Worm (Caenorhabditis elegans): ENCODE data around the gene mcm-2.
A peak's percentile ranks its signal among the peaks of the same experiment; 100 is the strongest.

The mcm-2 gene

ce11 chrII:11988724-11989123 is 17.7 kb downstream of the mcm-2 start, which contains the start of gene Y17G7B.3:
Gene Y17G7B.3, plus strand, starts transcription at chrII:11989024.
- TF ChIP-seq nhr-237 (tag; optimal IDR thresholded peaks at IDR 0.05) (no peak), aha-1 (tag) (peak; percentile 69), nhr-111 (GFP tag; optimal IDR thresholded peaks at IDR 0.05) (no peak)

ce11 chrII:11980110-11980509 is 26.3 kb downstream of the mcm-2 start:
- TF ChIP-seq nhr-77 (tag; optimal IDR thresholded peaks at IDR 0.05): peak; percentile 96
- TF ChIP-seq nhr-237 (tag; optimal IDR thresholded peaks at IDR 0.05): no peak
- no peak for TF ChIP-seq nhr-76 (tag; optimal IDR thresholded peaks at IDR 0.05)
- TF ChIP-seq ceh-82 (tag; optimal IDR thresholded peaks at IDR 0.05): no peak
- TF ChIP-seq nhr-28 (tag; optimal IDR thresholded peaks at IDR 0.05): peak; percentile 58
- TF ChIP-seq vab-7 (GFP tag; IDR thresholded peaks at IDR 0.05): peak; percentile 82
- TF ChIP-seq attf-4 (tag; optimal IDR thresholded peaks at IDR 0.05): no peak
- TF ChIP-seq set-16 (GFP tag; IDR thresholded peaks at IDR 0.05): no peak
- 0 out of 2 replicates have a peak, but pooled peaks have one; percentile 26 for TF ChIP-seq Y105C5A.15 (GFP tag; IDR thresholded peaks at IDR 0.05)
- TF ChIP-seq dmd-6 (GFP tag; IDR thresholded peaks at IDR 0.05): no peak; the same call in 1 of the 2 replicates
- TF ChIP-seq F44E2.7 (GFP tag; IDR thresholded peaks at IDR 0.05): no peak
- TF ChIP-seq nhr-48 (tag; optimal IDR thresholded peaks at IDR 0.05): peak; percentile 63
- 0 out of 2 replicates have a peak, but pooled peaks have one; percentile 19 for TF ChIP-seq nhr-41 (GFP tag; IDR thresholded peaks at IDR 0.05)
- peak; percentile 0 for TF ChIP-seq ztf-7 (tag; optimal IDR thresholded peaks at IDR 0.05)
- TF ChIP-seq daf-16 (GFP tag; optimal IDR thresholded peaks at IDR 0.05): peak; percentile 36 to 58
- TF ChIP-seq daf-16 (tag; optimal IDR thresholded peaks at IDR 0.05): peak; percentile 69
- TF ChIP-seq dpl-1 (GFP tag; optimal IDR thresholded peaks at IDR 0.05): peak; percentile 86
- TF ChIP-seq dve-1 (tag; optimal IDR thresholded peaks at IDR 0.05; ENCODE audit: insufficient read depth): peak; percentile 91
- TF ChIP-seq lin-13 (GFP tag; optimal IDR thresholded peaks at IDR 0.05): peak; percentile 73
- TF ChIP-seq mxl-3 (GFP tag; optimal IDR thresholded peaks at IDR 0.05): no peak
- TF ChIP-seq T20F7.1 (GFP tag; optimal IDR thresholded peaks at IDR 0.05): peak; percentile 89
- TF ChIP-seq saeg-2 (GFP tag; IDR thresholded peaks at IDR 0.05): no peak; the same call in 1 of the 2 replicates
- no peak for TF ChIP-seq pqm-1 (tag; optimal IDR thresholded peaks at IDR 0.05)
- no peak for TF ChIP-seq lim-7 (GFP tag; IDR thresholded peaks at IDR 0.05)
- no peak for TF ChIP-seq php-3 (GFP tag; IDR thresholded peaks at IDR 0.05)
- TF ChIP-seq madf-9 (GFP tag; conservative IDR thresholded peaks at IDR 0.05): peak; percentile 75; the same call in 1 of the 2 replicates
- peak in 1 of 2 experiments; percentile 64; a peak in 1 of 4 replicates for TF ChIP-seq madf-5 (GFP tag; IDR thresholded peaks at IDR 0.05)
- peak; percentile 98 for TF ChIP-seq mes-2 (tag; optimal IDR thresholded peaks at IDR 0.05; ENCODE audit: poor library complexity, severe bottlenecking)
- TF ChIP-seq nhr-11 (tag; optimal IDR thresholded peaks at IDR 0.05): peak; percentile 79
- TF ChIP-seq daf-8 (GFP tag; IDR thresholded peaks at IDR 0.05): no peak
- TF ChIP-seq Y5F2A.4 (GFP tag; optimal IDR thresholded peaks at IDR 0.05): no peak
- TF ChIP-seq fos-1 (tag; optimal IDR thresholded peaks at IDR 0.05): no peak
- peak; percentile 88 for TF ChIP-seq Y48G9A.11 (GFP tag; IDR thresholded peaks at IDR 0.05)
- peak; percentile 42 for TF ChIP-seq F49E8.2 (tag; optimal IDR thresholded peaks at IDR 0.05; ENCODE audit: borderline replicate concordance)
- peak; percentile 27 for TF ChIP-seq snpc-4 (tag; optimal IDR thresholded peaks at IDR 0.05)
- peak; percentile 76 for TF ChIP-seq duxl-1 (tag; optimal IDR thresholded peaks at IDR 0.05; ENCODE audit: poor library complexity)
- peak; percentile 72 for TF ChIP-seq ceh-44 (GFP tag; IDR thresholded peaks at IDR 0.05)
- peak; percentile 83; the same call in 1 of the 2 replicates for TF ChIP-seq ZK337.2 (GFP tag; IDR thresholded peaks at IDR 0.05)
- peak; percentile 86 for TF ChIP-seq unc-130 (GFP tag; optimal IDR thresholded peaks at IDR 0.05)
- TF ChIP-seq mep-1 (tag; optimal IDR thresholded peaks at IDR 0.05): peak; percentile 95
- TF ChIP-seq nhr-42 (GFP tag; IDR thresholded peaks at IDR 0.05): peak; percentile 92
- peak; percentile 91 for TF ChIP-seq hlh-11 (tag; optimal IDR thresholded peaks at IDR 0.05)
- TF ChIP-seq ceh-20 (GFP tag; IDR thresholded peaks at IDR 0.05): 0 out of 2 replicates have a peak, but pooled peaks have one; percentile 43
- no peak for TF ChIP-seq egl-27 (tag; optimal IDR thresholded peaks at IDR 0.05)
- TF ChIP-seq nhr-102 (tag; optimal IDR thresholded peaks at IDR 0.05): peak; percentile 80
- no peak for TF ChIP-seq T26A8.4 (GFP tag; IDR thresholded peaks at IDR 0.05)
- TF ChIP-seq lir-3 (tag; optimal IDR thresholded peaks at IDR 0.05): peak; percentile 72
- peak; percentile 33 for TF ChIP-seq nhr-6 (tag; optimal IDR thresholded peaks at IDR 0.05)
